Worm (Caenorhabditis elegans): ENCODE data around the gene K11H12.4.

Gene K11H12.4

DNA sequence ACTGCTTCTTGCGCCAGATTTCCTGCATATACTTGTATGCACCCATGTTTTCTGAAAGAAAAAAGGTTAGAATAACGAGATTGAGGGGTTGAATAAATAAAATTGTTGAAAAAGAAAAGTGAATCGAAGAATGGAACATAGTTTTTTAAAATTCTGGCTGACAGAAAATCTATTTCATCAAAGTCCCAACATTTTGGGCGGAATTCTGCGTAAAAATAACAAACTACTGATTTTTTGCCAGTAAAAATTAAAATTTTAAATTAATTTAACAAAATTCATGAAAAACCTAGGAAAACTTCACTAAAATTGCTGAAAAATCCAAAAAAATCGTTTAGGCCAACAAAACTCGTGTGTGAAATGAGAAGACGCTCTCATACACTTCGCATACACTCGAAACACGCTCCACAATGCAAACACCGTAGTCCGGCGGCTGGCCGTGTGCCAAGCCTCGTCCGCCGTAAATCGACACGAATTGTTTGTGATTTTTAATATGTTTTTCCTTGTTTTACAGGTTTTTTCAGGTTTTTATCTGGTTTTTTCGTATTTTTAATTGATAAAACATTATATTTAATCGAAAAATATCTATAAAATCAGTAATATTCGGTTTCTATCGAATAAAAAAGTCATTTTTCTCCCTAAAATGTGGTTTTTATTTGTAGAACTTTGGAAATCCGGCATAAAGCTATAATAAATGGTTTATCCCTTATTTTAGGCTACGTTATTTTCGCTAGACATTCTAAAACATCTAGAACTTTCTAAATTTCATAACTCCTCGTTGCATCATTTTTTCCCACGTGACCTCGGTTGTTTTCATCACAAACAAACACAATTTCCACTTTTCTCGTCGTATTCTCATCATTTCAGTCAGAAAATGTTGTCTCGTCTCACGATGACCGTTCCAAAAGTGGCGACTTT, 20.9 kb downstream of the K11H12.4 start, which contains the start of the genes rpl-15 and K11H12.8 (continued):
- TF ChIP-seq K12H6.12 (tag; optimal IDR thresholded peaks at IDR 0.05) (peak; percentile 100), mel-28 (tag; optimal IDR thresholded peaks at IDR 0.05; ENCODE audit: borderline replicate concordance) (peak; percentile 93), hmg-1.2 (GFP tag; IDR thresholded peaks at IDR 0.05) (peak; percentile 95), madf-10 (tag; optimal IDR thresholded peaks at IDR 0.05) (peak; percentile 97), efl-1 (GFP tag; optimal IDR thresholded peaks at IDR 0.05) (peak; percentile 92), F55B11.4 (tag; optimal IDR thresholded peaks at IDR 0.05; ENCODE audit: borderline replicate concordance, insufficient read depth) (no peak), lin-40 (tag; optimal IDR thresholded peaks at IDR 0.05) (peak; percentile 99), sea-2 (GFP tag; IDR thresholded peaks at IDR 0.05) (peak; percentile 97), ZK185.1 (tag; optimal IDR thresholded peaks at IDR 0.05; ENCODE audit: poor library complexity, severe bottlenecking) (peak; percentile 99), madf-6 (GFP tag; IDR thresholded peaks at IDR 0.05) (peak; percentile 98), B0019.2 (GFP tag; conservative IDR thresholded peaks at IDR 0.05) (peak; percentile 100), nhr-90 (tag; optimal IDR thresholded peaks at IDR 0.05) (peak; percentile 98), Y95B8A.8 (GFP tag; IDR thresholded peaks at IDR 0.05) (peak; percentile 100), ceh-27 (GFP tag; optimal IDR thresholded peaks at IDR 0.05) (peak; percentile 100), hmg-20 (GFP tag; IDR thresholded peaks at IDR 0.05) (peak; percentile 97), snpc-1.3 (tag; optimal IDR thresholded peaks at IDR 0.05; ENCODE audit: insufficient read depth) (peak; percentile 99), nhr-120 (GFP tag; IDR thresholded peaks at IDR 0.05) (0 out of 2 replicates have a peak, but pooled peaks have one; percentile 88), hlh-12 (tag; optimal IDR thresholded peaks at IDR 0.05) (no peak), chd-7 (tag; optimal IDR thresholded peaks at IDR 0.05) (peak; percentile 98), lin-26 (GFP tag; IDR thresholded peaks at IDR 0.05) (peak; percentile 96), K11D2.4 (GFP tag; IDR thresholded peaks at IDR 0.05) (peak; percentile 100), hsf-1 (GFP tag; IDR thresholded peaks at IDR 0.05) (peak; percentile 94), cebp-2 (GFP tag; IDR thresholded peaks at IDR 0.05) (peak; percentile 97), tlf-1 (GFP tag; optimal IDR thresholded peaks at IDR 0.05) (peak; percentile 100), nhr-179 (tag; optimal IDR thresholded peaks at IDR 0.05) (peak; percentile 11), mes-4 (tag; optimal IDR thresholded peaks at IDR 0.05) (peak; percentile 73), pbrm-1 (GFP tag; IDR thresholded peaks at IDR 0.05) (peak; percentile 100), ama-1 (optimal IDR thresholded peaks at IDR 0.05) (peak; percentile 54), ama-1 (GFP tag; optimal IDR thresholded peaks at IDR 0.05) (peak; percentile 68 to 80), ztf-18 (tag; optimal IDR thresholded peaks at IDR 0.05) (peak; percentile 88), repo-1 (tag; optimal IDR thresholded peaks at IDR 0.05) (peak; percentile 99), atf-7 (tag; optimal IDR thresholded peaks at IDR 0.05) (peak; percentile 99), snpc-4 (GFP tag; optimal IDR thresholded peaks at IDR 0.05) (peak; percentile 95), snpc-4 (tag; optimal IDR thresholded peaks at IDR 0.05) (peak; percentile 95 to 97 (median 96)), attf-5 (GFP tag; optimal IDR thresholded peaks at IDR 0.05) (peak; percentile 100), snpc-3.4 (tag; optimal IDR thresholded peaks at IDR 0.05) (peak; percentile 99), nhr-27 (tag; optimal IDR thresholded peaks at IDR 0.05) (peak; percentile 96), dox-1 (GFP tag; IDR thresholded peaks at IDR 0.05) (peak; percentile 100), Y56A3A.18 (GFP tag; IDR thresholded peaks at IDR 0.05) (peak; percentile 99), ztf-26 (tag; optimal IDR thresholded peaks at IDR 0.05) (peak; percentile 99), hrde-1 (tag; optimal IDR thresholded peaks at IDR 0.05; ENCODE audit: borderline replicate concordance) (peak; percentile 90), D2030.7 (GFP tag; IDR thresholded peaks at IDR 0.05) (peak; percentile 99), unc-62 (GFP tag; optimal IDR thresholded peaks at IDR 0.05) (peak; percentile 85), lin-54 (GFP tag; optimal IDR thresholded peaks at IDR 0.05) (peak; percentile 99), rcor-1 (GFP tag; IDR thresholded peaks at IDR 0.05) (peak; percentile 99), nfyb-1 (GFP tag; IDR thresholded peaks at IDR 0.05) (peak; percentile 99), F33H1.4 (GFP tag; IDR thresholded peaks at IDR 0.05) (peak; percentile 95)

All from whole organism, young adult.